Fruit fly (Drosophila melanogaster): Measurements from ENCODE around the gene CG33773.

dm6 chr3R:31019662-31020061 is 15.5 kb upstream of the CG33773 start:
- TF ChIP-seq Sox15 (GFP tag; optimal IDR thresholded peaks at IDR 0.05) = no peak
- no peak for TF ChIP-seq Gug (GFP tag; IDR thresholded peaks at IDR 0.05)
- no peak for TF ChIP-seq esn (GFP tag; optimal IDR thresholded peaks at IDR 0.05)

Measured in whole organism, prepupa.